Worm (Caenorhabditis elegans): ENCODE data around the gene enu-3.2.

DNA sequence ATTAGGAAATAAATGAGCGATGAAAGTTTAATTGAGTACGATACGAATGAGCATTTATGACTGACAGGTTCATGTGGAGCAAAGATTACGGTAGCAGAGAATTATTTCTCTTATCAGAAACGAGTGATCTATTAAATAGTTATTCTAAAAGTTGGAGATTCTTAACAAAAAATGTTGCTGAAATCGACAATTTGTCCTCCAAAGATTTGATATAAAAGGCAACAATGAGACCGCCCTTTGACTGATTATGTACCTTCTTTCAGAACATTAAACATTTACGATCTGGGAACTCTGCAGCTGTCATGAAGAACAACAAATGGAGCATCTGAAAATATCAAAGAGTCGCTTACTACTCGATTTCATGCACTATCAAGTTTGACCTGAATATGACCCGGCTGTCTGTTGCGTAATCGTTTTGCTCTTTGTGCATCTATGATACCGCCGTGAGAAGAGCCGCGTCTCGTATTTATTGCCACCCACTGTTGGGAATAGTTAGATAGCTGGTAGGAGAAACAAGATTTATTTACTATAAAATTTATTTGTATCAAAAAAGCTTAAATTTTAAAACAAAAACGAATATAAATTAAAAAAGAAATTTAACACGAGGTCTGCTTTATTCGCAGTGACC, 24.6 kb upstream of the enu-3.2 start, which contains the start of gene pal-1:
- TF ChIP-seq him-1 (tag; optimal IDR thresholded peaks at IDR 0.05) = no peak
- no peak for TF ChIP-seq dao-5 (tag; optimal IDR thresholded peaks at IDR 0.05)

Data from whole organism, L4/young adult.